Worm (Caenorhabditis elegans) whole organism, mixed stage, embryonic: ENCODE measurements around the gene hlh-27.

Experiments used
- blmp-1 ChIP-seq: fragments of 150-350 bp; optimal IDR thresholded peaks from 2 replicates; lab custom pipeline; 2014; ENCODE audit warnings: missing biosample characterization, missing genetic modification characterization
- ceh-39 ChIP-seq: fragments of 150-350 bp; optimal IDR thresholded peaks from 2 replicates; lab custom pipeline; 2014; ENCODE audit warnings: missing biosample characterization, missing genetic modification characterization
- cnd-1 ChIP-seq: fragments of 200-800 bp; sonication (Bioruptor generic); optimal IDR thresholded peaks from 2 replicates; lab custom pipeline; 2018; ENCODE audit warnings: mild to moderate bottlenecking, missing genetic modification characterization, missing compliant biosample characterization
- elt-1 ChIP-seq: sonication (generic microtip); optimal IDR thresholded peaks from 2 replicates; lab custom pipeline; 2017; ENCODE audit warnings: missing genetic modification characterization, mild to moderate bottlenecking, missing compliant biosample characterization, antibody characterized with exemption, moderate library complexity, borderline replicate concordance; ENCODE audit not compliant: insufficient read depth
- mep-1 ChIP-seq: fragments of 150-350 bp; optimal IDR thresholded peaks from 2 replicates; lab custom pipeline; 2017; ENCODE audit warnings: missing biosample characterization, missing genetic modification reagents, missing genetic modification characterization, inconsistent platforms
- nhr-12 ChIP-seq: fragments of 150-350 bp; optimal IDR thresholded peaks from 2 replicates; lab custom pipeline; 2014; ENCODE audit warnings: missing biosample characterization, missing genetic modification characterization
- nhr-237 ChIP-seq: fragments of 150-350 bp; optimal IDR thresholded peaks from 2 replicates; lab custom pipeline; 2014; ENCODE audit warnings: missing biosample characterization, missing genetic modification characterization
- nhr-28 ChIP-seq: fragments of 150-350 bp; optimal IDR thresholded peaks from 2 replicates; lab custom pipeline; 2014; ENCODE audit warnings: missing biosample characterization, missing genetic modification characterization
- pha-4 ChIP-seq: fragments of 150-350 bp; optimal IDR thresholded peaks from 2 replicates; lab custom pipeline; 2018; ENCODE audit warnings: missing biosample characterization, missing genetic modification reagents, missing genetic modification characterization
- snpc-4 ChIP-seq: fragments of 150-350 bp; optimal IDR thresholded peaks from 2 replicates; lab custom pipeline; 2014; ENCODE audit warnings: missing biosample characterization, missing genetic modification characterization
- unc-39 ChIP-seq: fragments of 150-350 bp; optimal IDR thresholded peaks from 2 replicates; lab custom pipeline; 2014; ENCODE audit warnings: missing biosample characterization, missing genetic modification characterization
- ztf-11 ChIP-seq: fragments of 150-350 bp; optimal IDR thresholded peaks from 2 replicates; lab custom pipeline; 2014; ENCODE audit warnings: missing biosample characterization, missing genetic modification characterization

- TF ChIP-seq ceh-39 (no peak), unc-39 (tag; lab: Kevin White, UChicago) (no peak), blmp-1 (tag; lab: Kevin White, UChicago) (no peak), elt-1 (tag; lab: Kevin White, UChicago) (no peak), mep-1 (tag; lab: Kevin White, UChicago) (no peak), snpc-4 (tag; lab: Kevin White, UChicago) (no peak), nhr-28 (tag; lab: Kevin White, UChicago) (no peak), nhr-12 (no peak), cnd-1 (tag; lab: Kevin White, UChicago) (no peak), ztf-11 (no peak), nhr-237 (no peak), pha-4 (tag; lab: Kevin White, UChicago) (no peak)
Observed at ce11 chrII:5525297-5525696, 14.7 kb downstream of the hlh-27 start, which contains the start of gene tbx-35.
